Worm (Caenorhabditis elegans): ENCODE data around the gene Y37E11AL.9.

The Y37E11AL.9 gene

ce11 chrIV:3652784-3653383 lies 47.6 kb downstream of the Y37E11AL.9 start:
- no peak for TF ChIP-seq efl-1 (optimal IDR thresholded peaks at IDR 0.05)
- TF ChIP-seq efl-1 (GFP tag; optimal IDR thresholded peaks at IDR 0.05 in 1 of 2): peak in 1 of 2 experiments; percentile 80
- no peak for TF ChIP-seq nhr-11 (tag; optimal IDR thresholded peaks at IDR 0.05)
- TF ChIP-seq nhr-28 (tag; optimal IDR thresholded peaks at IDR 0.05): no peak
- peak; percentile 57 for TF ChIP-seq rnt-1 (tag; optimal IDR thresholded peaks at IDR 0.05)

DNA sequence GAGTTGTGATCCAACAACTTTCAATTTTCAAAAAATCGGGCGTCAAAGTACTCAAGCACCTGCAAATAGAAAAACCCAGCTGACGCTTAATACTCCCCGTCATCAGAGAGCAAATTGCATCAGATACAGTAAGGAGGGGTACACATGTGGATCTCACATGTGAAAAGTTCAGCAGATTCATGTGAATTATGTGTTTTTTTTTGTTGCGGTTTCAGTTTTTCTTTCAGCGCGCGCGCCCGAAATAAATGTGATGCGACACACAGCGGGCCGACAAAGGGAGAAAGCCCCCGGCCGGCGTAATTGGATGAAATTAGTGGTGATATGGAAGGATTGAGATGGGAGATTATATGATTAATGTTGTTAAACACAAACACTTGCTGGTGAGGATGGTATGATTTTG lies 48.2 kb downstream of the Y37E11AL.9 start:
- TF ChIP-seq nhr-28 (tag; optimal IDR thresholded peaks at IDR 0.05): no peak
- no peak for TF ChIP-seq jun-1 (tag; optimal IDR thresholded peaks at IDR 0.05)
- no peak for TF ChIP-seq lin-13 (GFP tag; optimal IDR thresholded peaks at IDR 0.05)
- TF ChIP-seq ztf-11 (tag; optimal IDR thresholded peaks at IDR 0.05): no peak
- no peak for TF ChIP-seq pag-3 (tag; optimal IDR thresholded peaks at IDR 0.05; ENCODE audit: borderline replicate concordance, insufficient read depth)
- TF ChIP-seq lsy-2 (tag; optimal IDR thresholded peaks at IDR 0.05): peak in 1 of 2 experiments; percentile 58
- TF ChIP-seq nhr-90 (tag; optimal IDR thresholded peaks at IDR 0.05; ENCODE audit: poor library complexity): peak; percentile 37
- no peak for TF ChIP-seq skn-1 (tag; optimal IDR thresholded peaks at IDR 0.05)
- peak; percentile 69 for TF ChIP-seq nhr-20 (tag; optimal IDR thresholded peaks at IDR 0.05)
- peak; percentile 44 for TF ChIP-seq snu-23 (GFP tag; optimal IDR thresholded peaks at IDR 0.05)
- no peak for TF ChIP-seq irx-1 (tag; optimal IDR thresholded peaks at IDR 0.05)
- TF ChIP-seq egl-27 (tag; optimal IDR thresholded peaks at IDR 0.05): no peak
- peak in 1 of 2 experiments; percentile 0 for TF ChIP-seq lin-35 (GFP tag; optimal IDR thresholded peaks at IDR 0.05)
- TF ChIP-seq sup-37 (GFP tag; optimal IDR thresholded peaks at IDR 0.05): no peak
- TF ChIP-seq nhr-77 (tag; optimal IDR thresholded peaks at IDR 0.05): no peak
- TF ChIP-seq lin-14 (GFP tag; optimal IDR thresholded peaks at IDR 0.05): peak; percentile 13
- TF ChIP-seq nhr-71 (tag; optimal IDR thresholded peaks at IDR 0.05): peak; percentile 58
- no peak for TF ChIP-seq pax-3 (tag; optimal IDR thresholded peaks at IDR 0.05)
- TF ChIP-seq C04F5.9 (tag; optimal IDR thresholded peaks at IDR 0.05): no peak
- TF ChIP-seq snpc-4 (tag; optimal IDR thresholded peaks at IDR 0.05): no peak
- TF ChIP-seq elt-3 (tag; optimal IDR thresholded peaks at IDR 0.05): peak in 1 of 6 experiments; percentile 47
- TF ChIP-seq hlh-17 (GFP tag; optimal IDR thresholded peaks at IDR 0.05; ENCODE audit: borderline replicate concordance): no peak
- peak in 1 of 2 experiments; percentile 30 for TF ChIP-seq mdl-1 (tag; optimal IDR thresholded peaks at IDR 0.05)
- no peak for TF ChIP-seq dsc-1 (tag; optimal IDR thresholded peaks at IDR 0.05)
- TF ChIP-seq mab-9 (GFP tag; IDR thresholded peaks at IDR 0.05): no peak
- no peak for TF ChIP-seq unc-98 (GFP tag; IDR thresholded peaks at IDR 0.05)
- no peak for TF ChIP-seq xbp-1 (tag; optimal IDR thresholded peaks at IDR 0.05)
- TF ChIP-seq vab-15 (tag; optimal IDR thresholded peaks at IDR 0.05): no peak
- TF ChIP-seq sox-4 (tag; optimal IDR thresholded peaks at IDR 0.05): no peak
- no peak for TF ChIP-seq zip-4 (GFP tag; optimal IDR thresholded peaks at IDR 0.05)
- TF ChIP-seq lin-39 (tag; optimal IDR thresholded peaks at IDR 0.05): no peak
- TF ChIP-seq nhr-19 (GFP tag; conservative IDR thresholded peaks at IDR 0.05): peak; percentile 42
- TF ChIP-seq swsn-7 (tag; optimal IDR thresholded peaks at IDR 0.05): no peak
- TF ChIP-seq blmp-1 (tag; optimal IDR thresholded peaks at IDR 0.05): peak; percentile 67
- TF ChIP-seq nhr-11 (tag; optimal IDR thresholded peaks at IDR 0.05): no peak
- TF ChIP-seq fkh-4 (tag; optimal IDR thresholded peaks at IDR 0.05; ENCODE audit: borderline replicate concordance): no peak
- no peak for TF ChIP-seq aly-2 (tag; optimal IDR thresholded peaks at IDR 0.05)
- peak; percentile 8 for TF ChIP-seq nhr-47 (tag; optimal IDR thresholded peaks at IDR 0.05)
- peak; percentile 30 for TF ChIP-seq tbx-2 (tag; optimal IDR thresholded peaks at IDR 0.05)
- TF ChIP-seq nhr-85 (tag): peak; percentile 83
- TF ChIP-seq C16A3.4 (tag; optimal IDR thresholded peaks at IDR 0.05): no peak
- peak; percentile 55 for TF ChIP-seq rnt-1 (tag; optimal IDR thresholded peaks at IDR 0.05)
